Worm (Caenorhabditis elegans) whole organism, early embryonic: ENCODE results near the gene eng-1.

Experiments
- B0310.2 ChIP-seq: sonication (generic microtip); optimal IDR thresholded peaks from 2 replicates; lab custom pipeline; 2016; ENCODE audit warnings: mild to moderate bottlenecking, missing genetic modification characterization, missing compliant biosample characterization
- ama-1 ChIP-seq: fragments of 150-350 bp; optimal IDR thresholded peaks from 2 replicates; lab custom pipeline; 2014
- ceh-13 ChIP-seq: fragments of 200-800 bp; sonication (Bioruptor generic); optimal IDR thresholded peaks from 2 replicates; lab custom pipeline; 2018; ENCODE audit warnings: mild to moderate bottlenecking, missing genetic modification characterization, missing compliant biosample characterization
- flt-1 ChIP-seq: fragments of 200-800 bp; sonication (Bioruptor generic); IDR thresholded peaks from 2 replicates; pipeline ENCODE4 v1.3.6; 2022; ENCODE audit warnings: missing genetic modification characterization, missing compliant biosample characterization
- hnd-1 ChIP-seq: sonication (generic microtip); optimal IDR thresholded peaks from 2 replicates; lab custom pipeline; 2016; ENCODE audit warnings: missing genetic modification characterization, missing compliant biosample characterization
- pes-1 ChIP-seq: fragments of 200-800 bp; sonication (Bioruptor generic); IDR thresholded peaks from 2 replicates; pipeline ENCODE4 v1.3.6; 2022; ENCODE audit warnings: missing genetic modification reagents, missing genetic modification characterization, missing compliant biosample characterization
- tbx-11 ChIP-seq: fragments of 200-800 bp; sonication (Bioruptor generic); IDR thresholded peaks from 2 replicates; pipeline ENCODE4 v1.3.6; 2022; ENCODE audit warnings: missing genetic modification characterization, missing compliant biosample characterization

ce11 chrIII:5882823-5883222 lies 14.5 kb upstream of the eng-1 start, which contains the start of gene F01F1.14:
- TF ChIP-seq pes-1 (GFP tag; lab: Robert Waterston, UW), result no peak
- no peak for TF ChIP-seq ama-1
- no peak for TF ChIP-seq ceh-13
- no peak for TF ChIP-seq B0310.2
- no peak for TF ChIP-seq tbx-11 (GFP tag; lab: Robert Waterston, UW)
- TF ChIP-seq hnd-1 (tag; lab: Kevin White, UChicago), result no peak
- TF ChIP-seq flt-1 (GFP tag; lab: Robert Waterston, UW), result no peak
